Fruit fly (Drosophila melanogaster): ENCODE data around the gene Spn38F.

dm6 chr2L:20809229-20809628 is 28.6 kb downstream of the Spn38F start:
- no peak for TF ChIP-seq h (optimal IDR thresholded peaks at IDR 0.05)
- no peak for TF ChIP-seq psq (optimal IDR thresholded peaks at IDR 0.05)
- TF ChIP-seq ttk (optimal IDR thresholded peaks at IDR 0.05), result no peak
- no peak for TF ChIP-seq insv (optimal IDR thresholded peaks at IDR 0.05)
- TF ChIP-seq Sin3A (optimal IDR thresholded peaks at IDR 0.05), result no peak

Measured in Kc167 (cell line).